Worm (Caenorhabditis elegans): ENCODE measurements around the gene nhr-31.

DNA sequence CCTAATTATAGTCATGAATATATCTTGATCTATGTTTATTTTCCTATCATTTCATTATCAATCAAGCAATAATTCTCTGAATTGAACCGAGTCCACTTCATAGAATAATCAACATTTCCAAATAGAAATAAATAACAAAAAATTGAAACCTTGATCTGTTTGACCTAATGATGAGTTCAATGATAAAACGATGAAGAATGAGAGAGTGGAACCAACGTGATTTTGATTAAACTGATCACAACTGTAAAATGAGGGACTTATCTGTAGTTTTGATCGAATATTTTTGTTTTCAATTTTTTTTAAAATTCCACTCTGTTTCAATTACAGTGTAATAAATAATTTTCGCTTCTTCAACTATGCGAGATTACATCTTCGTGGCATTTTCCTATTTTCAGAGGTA, 13.6 kb upstream of the nhr-31 start:
- no peak for TF ChIP-seq mab-5 (tag; optimal IDR thresholded peaks at IDR 0.05)
- no peak for TF ChIP-seq nhr-11 (tag; optimal IDR thresholded peaks at IDR 0.05)
- TF ChIP-seq lin-39 (tag; optimal IDR thresholded peaks at IDR 0.05) = no peak
- no peak for TF ChIP-seq C34F6.9 (tag; optimal IDR thresholded peaks at IDR 0.05)
- no peak for TF ChIP-seq ceh-16 (tag; optimal IDR thresholded peaks at IDR 0.05)
- TF ChIP-seq ztf-4 (tag; optimal IDR thresholded peaks at IDR 0.05) = no peak
- TF ChIP-seq skn-1 (tag; optimal IDR thresholded peaks at IDR 0.05) = no peak
